Worm (Caenorhabditis elegans): Measurements from ENCODE around the gene gei-4.
A peak's percentile ranks its signal among the peaks of the same experiment; 100 is the strongest.

The gei-4 gene

ce11 chrIII:354545-355460 lies at the start of gene gei-4:
Gene gei-4 (minus strand): TSS chrIII:354800.
- TF ChIP-seq cog-1 (tag; optimal IDR thresholded peaks at IDR 0.05) (peak; percentile 61), T22C8.4 (GFP tag; IDR thresholded peaks at IDR 0.05) (peak; percentile 92), flt-1 (GFP tag; IDR thresholded peaks at IDR 0.05) (no peak), ztf-23 (GFP tag; IDR thresholded peaks at IDR 0.05) (peak; percentile 56; the same call in 1 of the 2 replicates)

- TF ChIP-seq ref-1 (GFP tag; conservative IDR thresholded peaks at IDR 0.05): no peak
- TF ChIP-seq T22C8.4 (GFP tag; IDR thresholded peaks at IDR 0.05): no peak
- TF ChIP-seq med-1 (GFP tag; optimal IDR thresholded peaks at IDR 0.05; ENCODE audit: insufficient read depth): no peak
- no peak for TF ChIP-seq flt-1 (GFP tag; IDR thresholded peaks at IDR 0.05)
- TF ChIP-seq cog-1 (tag; optimal IDR thresholded peaks at IDR 0.05): no peak
- TF ChIP-seq tab-1 (GFP tag; IDR thresholded peaks at IDR 0.05): no peak
- no peak for TF ChIP-seq klf-2 (GFP tag; conservative IDR thresholded peaks at IDR 0.05)
Observed at ce11 chrIII:402168-402813, 47.7 kb upstream of the gei-4 start, which contains the start of the genes Y55B1BL.1 and Y55B1BL.2. Gene Y55B1BL.1 (plus strand): TSS chrIII:402384. Gene Y55B1BL.2 (plus strand): TSS chrIII:402763.

ce11 chrIII:400898-401297 lies 46.3 kb upstream of the gei-4 start:
- TF ChIP-seq med-1 (GFP tag; optimal IDR thresholded peaks at IDR 0.05; ENCODE audit: insufficient read depth) (no peak), tab-1 (GFP tag; IDR thresholded peaks at IDR 0.05) (no peak), ref-1 (GFP tag; conservative IDR thresholded peaks at IDR 0.05) (no peak), T22C8.4 (GFP tag; IDR thresholded peaks at IDR 0.05) (no peak), ztf-23 (GFP tag; IDR thresholded peaks at IDR 0.05) (no peak), cog-1 (tag; optimal IDR thresholded peaks at IDR 0.05) (no peak), flt-1 (GFP tag; IDR thresholded peaks at IDR 0.05) (no peak), ztf-29 (GFP tag; IDR thresholded peaks at IDR 0.05) (no peak), klf-2 (GFP tag; conservative IDR thresholded peaks at IDR 0.05) (no peak)

- TF ChIP-seq med-1 (GFP tag; optimal IDR thresholded peaks at IDR 0.05; ENCODE audit: insufficient read depth): no peak
- TF ChIP-seq cog-1 (tag; optimal IDR thresholded peaks at IDR 0.05): no peak
- no peak for TF ChIP-seq ref-1 (GFP tag; conservative IDR thresholded peaks at IDR 0.05)
- TF ChIP-seq T22C8.4 (GFP tag; IDR thresholded peaks at IDR 0.05): no peak
- no peak for TF ChIP-seq flt-1 (GFP tag; IDR thresholded peaks at IDR 0.05)
- no peak for TF ChIP-seq ztf-23 (GFP tag; IDR thresholded peaks at IDR 0.05)
Observed at ce11 chrIII:385068-385467, 30.5 kb upstream of the gei-4 start.

- no peak for TF ChIP-seq flt-1 (GFP tag; IDR thresholded peaks at IDR 0.05)
- no peak for TF ChIP-seq ztf-29 (GFP tag; IDR thresholded peaks at IDR 0.05)
- no peak for TF ChIP-seq klf-2 (GFP tag; conservative IDR thresholded peaks at IDR 0.05)
- TF ChIP-seq ref-1 (GFP tag; conservative IDR thresholded peaks at IDR 0.05): no peak
- TF ChIP-seq cog-1 (tag; optimal IDR thresholded peaks at IDR 0.05): no peak
- TF ChIP-seq med-1 (GFP tag; optimal IDR thresholded peaks at IDR 0.05; ENCODE audit: insufficient read depth): no peak
- no peak for TF ChIP-seq T22C8.4 (GFP tag; IDR thresholded peaks at IDR 0.05)
Observed at ce11 chrIII:382470-382869, 27.9 kb upstream of the gei-4 start, which contains the start of gene K10F12.7. Gene K10F12.7 (minus strand): TSS chrIII:382570.

ce11 chrIII:381198-381597 lies 26.6 kb upstream of the gei-4 start, which contains the start of gene gsto-3:
Gene gsto-3 (minus strand): TSS chrIII:381298.
- no peak for TF ChIP-seq tab-1 (GFP tag; IDR thresholded peaks at IDR 0.05)
- TF ChIP-seq klf-2 (GFP tag; conservative IDR thresholded peaks at IDR 0.05): no peak
- no peak for TF ChIP-seq flt-1 (GFP tag; IDR thresholded peaks at IDR 0.05)
- no peak for TF ChIP-seq ztf-29 (GFP tag; IDR thresholded peaks at IDR 0.05)
- no peak for TF ChIP-seq med-1 (GFP tag; optimal IDR thresholded peaks at IDR 0.05; ENCODE audit: insufficient read depth)

ce11 chrIII:365649-366048 lies 11.0 kb upstream of the gei-4 start, which contains the start of gene pll-1:
Gene pll-1 (plus strand): TSS chrIII:365949.
- no peak for TF ChIP-seq flt-1 (GFP tag; IDR thresholded peaks at IDR 0.05)
- TF ChIP-seq med-1 (GFP tag; optimal IDR thresholded peaks at IDR 0.05; ENCODE audit: insufficient read depth): no peak
- TF ChIP-seq ztf-29 (GFP tag; IDR thresholded peaks at IDR 0.05): no peak
- no peak for TF ChIP-seq T22C8.4 (GFP tag; IDR thresholded peaks at IDR 0.05)
- TF ChIP-seq cog-1 (tag; optimal IDR thresholded peaks at IDR 0.05): no peak
- TF ChIP-seq tab-1 (GFP tag; IDR thresholded peaks at IDR 0.05): no peak
- no peak for TF ChIP-seq ref-1 (GFP tag; conservative IDR thresholded peaks at IDR 0.05)
- TF ChIP-seq klf-2 (GFP tag; conservative IDR thresholded peaks at IDR 0.05): no peak
- TF ChIP-seq ztf-23 (GFP tag; IDR thresholded peaks at IDR 0.05): no peak

- TF ChIP-seq med-1 (GFP tag; optimal IDR thresholded peaks at IDR 0.05; ENCODE audit: insufficient read depth): no peak
- TF ChIP-seq cog-1 (tag; optimal IDR thresholded peaks at IDR 0.05): no peak
- no peak for TF ChIP-seq tab-1 (GFP tag; IDR thresholded peaks at IDR 0.05)
- TF ChIP-seq T22C8.4 (GFP tag; IDR thresholded peaks at IDR 0.05): no peak
- no peak for TF ChIP-seq flt-1 (GFP tag; IDR thresholded peaks at IDR 0.05)
- TF ChIP-seq ztf-23 (GFP tag; IDR thresholded peaks at IDR 0.05): no peak
- no peak for TF ChIP-seq ref-1 (GFP tag; conservative IDR thresholded peaks at IDR 0.05)
- no peak for TF ChIP-seq ztf-29 (GFP tag; IDR thresholded peaks at IDR 0.05)
- no peak for TF ChIP-seq klf-2 (GFP tag; conservative IDR thresholded peaks at IDR 0.05)
Observed at ce11 chrIII:360315-360714, 5.7 kb upstream of the gei-4 start.

ce11 chrIII:358106-358505 lies 3.5 kb upstream of the gei-4 start:
- TF ChIP-seq T22C8.4 (GFP tag; IDR thresholded peaks at IDR 0.05) (no peak), tab-1 (GFP tag; IDR thresholded peaks at IDR 0.05) (no peak), cog-1 (tag; optimal IDR thresholded peaks at IDR 0.05) (no peak), ref-1 (GFP tag; conservative IDR thresholded peaks at IDR 0.05) (no peak), flt-1 (GFP tag; IDR thresholded peaks at IDR 0.05) (no peak), med-1 (GFP tag; optimal IDR thresholded peaks at IDR 0.05; ENCODE audit: insufficient read depth) (no peak), ztf-29 (GFP tag; IDR thresholded peaks at IDR 0.05) (no peak), klf-2 (GFP tag; conservative IDR thresholded peaks at IDR 0.05) (no peak), ztf-23 (GFP tag; IDR thresholded peaks at IDR 0.05) (no peak)
